Worm (Caenorhabditis elegans) whole organism, L3 larva: ENCODE measurements around the gene acaa-2.

ENCODE experiments used
- aly-2 ChIP-seq: fragments of 150-350 bp; optimal IDR thresholded peaks from 2 replicates; lab custom pipeline; 2014; ENCODE audit warnings: missing biosample characterization, missing genetic modification characterization
- ama-1 ChIP-seq: fragments of 150-350 bp; optimal IDR thresholded peaks from 2 replicates; lab custom pipeline; 2018
- ceh-16 ChIP-seq: sonication (generic microtip); optimal IDR thresholded peaks from 2 replicates; lab custom pipeline; 2017; ENCODE audit warnings: missing biosample characterization, missing genetic modification characterization
- ceh-28 ChIP-seq: fragments of 150-350 bp; optimal IDR thresholded peaks from 2 replicates; lab custom pipeline; 2014; ENCODE audit warnings: missing biosample characterization, missing genetic modification reagents, missing genetic modification characterization
- ceh-9 ChIP-seq: sonication (generic microtip); optimal IDR thresholded peaks from 2 replicates; lab custom pipeline; 2018; ENCODE audit warnings: missing biosample characterization, missing genetic modification characterization
- egl-5 ChIP-seq: fragments of 150-350 bp; optimal IDR thresholded peaks from 2 replicates; lab custom pipeline; 2017; ENCODE audit warnings: missing biosample characterization, missing genetic modification reagents, missing genetic modification characterization, inconsistent platforms
- elt-1 ChIP-seq: fragments of 150-350 bp; optimal IDR thresholded peaks from 2 replicates; lab custom pipeline; 2014; ENCODE audit warnings: missing biosample characterization, missing genetic modification characterization
- elt-2 ChIP-seq: sonication (generic microtip); optimal IDR thresholded peaks from 2 replicates; lab custom pipeline; 2016; ENCODE audit warnings: missing genetic modification reagents, mild to moderate bottlenecking, missing genetic modification characterization, missing compliant biosample characterization
- elt-3 ChIP-seq, 3 experiments: fragments of 150-350 bp in 1 of 3; sonication (generic microtip) in 2 of 3; optimal IDR thresholded peaks; 2 replicates in 2 of 3; 4 replicates in 1 of 3; lab custom pipeline; 2014 to 2017; ENCODE audit warnings: missing biosample characterization in 3 of 3, missing genetic modification characterization in 3 of 3
- eor-1 ChIP-seq, 2 experiments: fragments of 150-350 bp; optimal IDR thresholded peaks; 2 replicates each; lab custom pipeline; 2014 to 2018; ENCODE audit warnings: missing biosample characterization in 2 of 2, missing genetic modification characterization in 2 of 2
- fkh-10 ChIP-seq: sonication (generic microtip); optimal IDR thresholded peaks from 2 replicates; lab custom pipeline; 2017; ENCODE audit warnings: missing biosample characterization, missing genetic modification reagents, missing genetic modification characterization
- fkh-2 ChIP-seq: fragments of 150-350 bp; optimal IDR thresholded peaks from 2 replicates; lab custom pipeline; 2014; ENCODE audit warnings: missing biosample characterization, missing genetic modification reagents, missing genetic modification characterization
- fos-1 ChIP-seq: fragments of 150-350 bp; optimal IDR thresholded peaks from 2 replicates; lab custom pipeline; 2014; ENCODE audit warnings: missing biosample characterization, missing genetic modification characterization
- hmg-11 ChIP-seq: sonication (generic microtip); optimal IDR thresholded peaks from 2 replicates; lab custom pipeline; 2016; ENCODE audit warnings: missing genetic modification characterization, missing compliant biosample characterization
- lin-15B ChIP-seq: fragments of 150-350 bp; optimal IDR thresholded peaks from 2 replicates; lab custom pipeline; 2014; ENCODE audit warnings: missing biosample characterization, missing genetic modification characterization
- lsy-12 ChIP-seq: sonication (generic microtip); optimal IDR thresholded peaks from 2 replicates; lab custom pipeline; 2016; ENCODE audit warnings: mild to moderate bottlenecking, missing genetic modification characterization, missing compliant biosample characterization
- mdl-1 ChIP-seq: fragments of 150-350 bp; optimal IDR thresholded peaks from 2 replicates; lab custom pipeline; 2014; ENCODE audit warnings: missing biosample characterization, missing genetic modification characterization
- mml-1 ChIP-seq: fragments of 150-350 bp; sonication (generic microtip); optimal IDR thresholded peaks from 3 replicates; lab custom pipeline; 2014; ENCODE audit warnings: missing biosample characterization, missing genetic modification characterization
- nfya-1 ChIP-seq: sonication (generic microtip); optimal IDR thresholded peaks from 2 replicates; lab custom pipeline; 2017; ENCODE audit warnings: missing genetic modification characterization, mild to moderate bottlenecking, missing compliant biosample characterization, antibody characterized with exemption, moderate library complexity; ENCODE audit not compliant: insufficient read depth
- nhr-11 ChIP-seq: fragments of 150-350 bp; optimal IDR thresholded peaks from 2 replicates; lab custom pipeline; 2014; ENCODE audit warnings: missing biosample characterization, missing genetic modification characterization
- nhr-12 ChIP-seq: fragments of 150-350 bp; optimal IDR thresholded peaks from 2 replicates; lab custom pipeline; 2014; ENCODE audit warnings: missing biosample characterization, missing genetic modification characterization
- nhr-23 ChIP-seq: fragments of 150-350 bp; optimal IDR thresholded peaks from 2 replicates; lab custom pipeline; 2014; ENCODE audit warnings: missing biosample characterization, missing genetic modification reagents, missing genetic modification characterization
- nhr-25 ChIP-seq: sonication (generic microtip); optimal IDR thresholded peaks from 2 replicates; lab custom pipeline; 2017; ENCODE audit warnings: missing biosample characterization, missing genetic modification characterization
- nhr-28 ChIP-seq: fragments of 150-350 bp; optimal IDR thresholded peaks from 2 replicates; lab custom pipeline; 2014; ENCODE audit warnings: missing biosample characterization, missing genetic modification characterization
- nhr-43 ChIP-seq: sonication (generic microtip); optimal IDR thresholded peaks from 2 replicates; lab custom pipeline; 2016; ENCODE audit warnings: mild to moderate bottlenecking, missing genetic modification characterization, missing compliant biosample characterization; ENCODE audit not compliant: poor library complexity, severe bottlenecking
- nhr-67 ChIP-seq: fragments of 150-350 bp; optimal IDR thresholded peaks from 2 replicates; lab custom pipeline; 2014; ENCODE audit warnings: missing biosample characterization, missing genetic modification characterization
- nhr-76 ChIP-seq: fragments of 150-350 bp; sonication (generic microtip); optimal IDR thresholded peaks from 5 replicates; lab custom pipeline; 2014; ENCODE audit warnings: missing biosample characterization, missing genetic modification characterization
- nhr-77 ChIP-seq: fragments of 150-350 bp; optimal IDR thresholded peaks from 2 replicates; lab custom pipeline; 2014; ENCODE audit warnings: missing biosample characterization, missing genetic modification characterization
- pha-4 ChIP-seq: fragments of 150-350 bp; optimal IDR thresholded peaks from 2 replicates; lab custom pipeline; 2014; ENCODE audit warnings: missing biosample characterization, missing genetic modification reagents, missing genetic modification characterization
- pqm-1 ChIP-seq: fragments of 150-350 bp; optimal IDR thresholded peaks from 2 replicates; lab custom pipeline; 2017; ENCODE audit warnings: missing biosample characterization, missing genetic modification characterization, inconsistent platforms
- sea-2 ChIP-seq: fragments of 150-350 bp; sonication (generic microtip); optimal IDR thresholded peaks from 4 replicates; lab custom pipeline; 2014; ENCODE audit warnings: missing biosample characterization, missing genetic modification reagents, missing genetic modification characterization
- skn-1 ChIP-seq: fragments of 150-350 bp; optimal IDR thresholded peaks from 2 replicates; lab custom pipeline; 2014; ENCODE audit warnings: missing biosample characterization, missing genetic modification characterization
- unc-62 ChIP-seq: fragments of 150-350 bp; sonication (generic microtip); optimal IDR thresholded peaks from 4 replicates; lab custom pipeline; 2014; ENCODE audit warnings: missing biosample characterization, missing genetic modification reagents, missing genetic modification characterization

acaa-2 gene

DNA sequence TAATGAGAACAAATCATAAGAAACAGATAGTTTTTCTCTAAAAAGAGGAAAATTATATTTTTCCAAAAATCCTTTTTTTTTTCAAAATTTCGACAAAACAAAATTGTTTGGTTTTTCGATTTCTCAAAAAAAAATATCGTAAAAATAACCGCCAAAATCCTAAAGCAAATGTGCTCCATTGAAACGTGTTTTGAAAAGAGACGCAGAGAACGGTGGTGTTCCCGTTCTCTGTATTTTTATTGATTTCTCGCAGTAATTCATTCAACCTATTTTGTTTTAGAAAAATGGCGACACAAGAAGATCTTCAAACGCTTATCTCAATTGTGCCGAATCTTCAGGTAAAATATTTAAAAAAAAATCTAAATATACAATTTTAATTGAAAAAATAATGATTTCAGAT lies 30.9 kb upstream of the acaa-2 start, which contains the start of gene Y43F4B.10:
TSS of gene Y43F4B.10 (plus strand) at position 281 of the 400 bp plus-strand sequence.
- peak; percentile 16 for TF ChIP-seq nhr-25 (tag; lab: Kevin White, UChicago)
- peak; percentile 64 for TF ChIP-seq nhr-23 (tag; lab: Kevin White, UChicago)
- TF ChIP-seq nfya-1: peak; percentile 55
- no peak for TF ChIP-seq lsy-12 (tag; lab: Kevin White, UChicago)
- TF ChIP-seq lin-15B: peak; percentile 46
- TF ChIP-seq mml-1 (tag; lab: Kevin White, UChicago): no peak
- peak; percentile 34 for TF ChIP-seq ceh-28 (tag; lab: Kevin White, UChicago)
- no peak for TF ChIP-seq nhr-77
- TF ChIP-seq pha-4 (tag; lab: Kevin White, UChicago): peak; percentile 69
- TF ChIP-seq eor-1 (tag; optimal IDR thresholded peaks at IDR 0.05; lab: Kevin White, UChicago): no peak

DNA sequence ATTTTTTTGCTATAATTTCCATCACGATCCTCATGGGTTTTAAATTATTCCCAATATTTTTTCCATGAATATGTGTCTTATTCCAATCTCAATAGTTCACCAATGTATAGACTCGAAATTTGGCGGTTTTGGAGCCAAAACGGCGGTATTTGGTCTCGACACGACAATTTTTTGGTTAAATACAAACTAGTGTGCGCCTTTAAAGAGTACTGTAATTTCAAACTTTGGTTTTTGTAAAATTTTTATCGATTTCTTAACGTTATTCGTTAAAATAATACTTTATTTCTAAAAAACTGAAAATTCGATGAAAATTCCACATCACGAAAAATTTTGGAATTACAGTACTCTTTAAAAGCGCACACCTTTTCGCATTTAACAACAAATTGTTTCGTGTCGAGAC lies 30.1 kb upstream of the acaa-2 start:
- no peak for TF ChIP-seq ama-1 (lab: Kevin White, UChicago)
- no peak for TF ChIP-seq aly-2 (tag; lab: Kevin White, UChicago)
- TF ChIP-seq sea-2: no peak

DNA sequence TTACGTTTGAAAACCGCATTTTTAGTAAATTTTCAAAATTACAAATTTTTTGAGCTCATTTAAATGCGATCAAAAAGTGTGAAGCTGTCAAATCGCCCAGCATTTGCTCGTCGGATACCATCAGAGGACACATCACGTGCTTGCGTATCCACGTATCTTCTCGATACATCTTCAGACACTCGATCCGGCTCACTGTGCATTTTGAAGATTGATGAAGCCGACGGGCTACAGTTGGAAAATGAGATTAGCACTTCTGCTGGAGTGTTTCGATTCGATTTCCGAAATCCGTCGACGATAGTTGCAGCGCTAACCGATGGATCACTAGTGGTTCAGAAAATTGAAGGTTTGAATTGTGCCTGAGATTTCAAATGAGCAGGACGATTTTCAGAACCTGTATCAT lies 29.7 kb upstream of the acaa-2 start, which contains the start of gene dph-7:
TSS of gene dph-7 (plus strand) at position 53 of the 400 bp plus-strand sequence.
- TF ChIP-seq hmg-11 (tag; lab: Kevin White, UChicago) (no peak), ceh-16 (tag; lab: Kevin White, UChicago) (no peak), elt-2 (tag; lab: Kevin White, UChicago) (no peak), nhr-67 (tag; lab: Kevin White, UChicago) (no peak), pqm-1 (tag; lab: Kevin White, UChicago) (no peak), egl-5 (tag; lab: Kevin White, UChicago) (no peak), nhr-25 (tag; lab: Kevin White, UChicago) (no peak)

DNA sequence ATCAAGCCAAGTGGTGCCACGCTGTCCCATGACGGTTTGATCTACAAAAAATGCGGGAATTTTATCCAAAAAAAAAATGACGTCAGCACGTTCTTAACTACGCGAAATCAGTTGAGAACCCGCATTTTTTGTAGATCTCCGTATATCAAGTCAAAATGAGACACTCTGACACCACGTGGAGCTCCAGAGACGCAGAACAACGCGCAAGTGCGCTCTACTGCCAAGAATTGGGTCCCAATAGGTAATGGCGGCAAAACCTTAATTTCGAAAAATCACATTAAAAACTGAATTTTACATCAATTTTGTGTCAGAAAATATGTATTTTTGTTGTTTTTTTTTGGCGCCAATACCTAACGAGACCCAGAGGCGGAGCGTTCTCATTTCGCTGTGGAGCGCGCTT lies 27.8 kb upstream of the acaa-2 start:
- TF ChIP-seq mdl-1 (no peak), fos-1 (tag; lab: Kevin White, UChicago) (no peak)

DNA sequence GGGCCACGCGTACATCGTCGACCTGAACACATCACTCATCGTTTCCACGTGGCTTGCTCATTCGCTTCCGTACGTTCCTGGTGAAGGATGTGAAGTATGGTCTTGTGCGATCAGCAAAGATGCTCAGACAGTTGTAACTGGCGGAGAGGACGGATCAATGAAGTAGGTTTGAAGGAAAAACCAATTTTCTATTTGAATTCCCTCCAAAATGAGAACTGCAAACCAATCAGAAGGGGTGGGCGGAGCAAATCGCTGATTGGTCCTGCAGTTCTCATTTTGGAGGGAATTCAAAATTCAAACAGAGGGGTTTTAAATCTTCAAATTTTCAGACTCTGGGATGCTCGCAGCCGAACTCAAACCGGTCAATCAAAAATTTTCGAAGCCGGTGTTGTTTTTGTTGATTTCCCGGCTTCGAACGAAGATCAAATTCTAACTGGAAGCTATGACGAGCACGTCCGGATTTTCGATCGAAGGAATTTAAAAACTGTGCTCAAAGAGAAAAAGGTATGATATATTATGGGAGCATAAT lies 27.3 kb upstream of the acaa-2 start:
- TF ChIP-seq nfya-1 (peak; percentile 58), nhr-77 (no peak), nhr-76 (tag; lab: Kevin White, UChicago) (no peak), nhr-67 (tag; lab: Kevin White, UChicago) (no peak), unc-62 (GFP tag; lab: Kevin White, UChicago) (no peak), hmg-11 (tag; lab: Kevin White, UChicago) (no peak), mml-1 (tag; lab: Kevin White, UChicago) (no peak)

DNA sequence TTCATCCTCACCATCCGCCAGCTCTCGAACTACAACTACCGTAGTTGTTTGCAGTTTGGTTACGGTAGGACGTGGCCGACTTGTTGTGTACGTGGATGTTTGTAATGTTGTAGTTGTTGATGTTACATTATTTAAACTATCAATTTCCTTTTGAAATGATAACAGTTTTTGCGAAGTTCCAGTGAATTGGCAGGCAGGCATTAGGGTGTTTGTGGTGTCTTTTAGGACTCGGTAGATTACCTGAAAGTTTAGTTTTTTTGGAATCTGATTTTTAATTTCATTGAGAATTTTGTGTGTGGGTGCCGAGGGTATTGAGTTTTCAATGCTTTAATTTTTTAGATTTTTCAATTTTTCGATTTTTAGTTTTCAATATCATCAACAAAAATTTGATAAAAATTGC lies 22.2 kb upstream of the acaa-2 start, which contains the start of gene F53A2.11:
TSS of gene F53A2.11 (minus strand) at position 101 of the 400 bp plus-strand sequence.
- TF ChIP-seq mdl-1 (no peak), ceh-9 (tag; lab: Kevin White, UChicago) (no peak), fos-1 (tag; lab: Kevin White, UChicago) (no peak), aly-2 (tag; lab: Kevin White, UChicago) (no peak), fkh-10 (no peak), fkh-2 (tag; lab: Kevin White, UChicago) (no peak), nhr-77 (no peak), nhr-43 (tag; lab: Kevin White, UChicago) (no peak), nhr-25 (tag; lab: Kevin White, UChicago) (no peak), ceh-28 (tag; lab: Kevin White, UChicago) (no peak), eor-1 (tag; optimal IDR thresholded peaks at IDR 0.05; lab: Kevin White, UChicago) (no peak)

DNA sequence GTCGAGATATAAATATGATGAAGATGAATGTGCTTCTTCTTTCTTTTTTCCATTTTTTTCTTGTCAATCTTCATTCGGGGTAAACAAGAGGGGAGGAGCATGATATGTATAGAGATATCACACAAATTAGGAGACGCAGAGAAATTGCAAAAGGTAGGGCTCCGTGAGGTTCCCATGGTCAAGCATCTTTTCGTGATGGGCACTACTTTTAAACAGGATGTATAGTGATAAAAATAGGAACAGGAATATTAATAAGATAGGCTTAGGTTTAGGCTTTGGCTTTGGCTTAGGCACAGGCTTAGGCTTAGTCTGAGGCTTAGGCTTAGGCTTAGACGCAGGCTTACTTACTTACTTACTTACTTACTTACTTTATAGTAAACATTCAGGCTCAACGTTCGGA lies 20.0 kb upstream of the acaa-2 start, which contains the start of gene F53A2.1:
TSS of gene F53A2.1 (minus strand) at position 101 of the 400 bp plus-strand sequence.
- TF ChIP-seq pqm-1 (tag; lab: Kevin White, UChicago): no peak
- TF ChIP-seq fkh-10: no peak
- TF ChIP-seq elt-3 (tag; optimal IDR thresholded peaks at IDR 0.05; lab: Kevin White, UChicago): no peak
- TF ChIP-seq sea-2: no peak
- TF ChIP-seq nhr-28: no peak
- TF ChIP-seq nhr-11: no peak
- no peak for TF ChIP-seq nhr-43 (tag; lab: Kevin White, UChicago)
- TF ChIP-seq nhr-12 (tag; lab: Kevin White, UChicago): no peak
- TF ChIP-seq lin-15B: no peak
- no peak for TF ChIP-seq skn-1 (tag; lab: Kevin White, UChicago)
- TF ChIP-seq elt-1 (tag; lab: Kevin White, UChicago): no peak
